Worm (Caenorhabditis elegans) whole organism, L2 larva: Measurements from ENCODE around the gene Y44A6D.1.

Experiments
- C34F6.9 ChIP-seq: fragments of 150-350 bp; optimal IDR thresholded peaks from 2 replicates; lab custom pipeline; 2014; ENCODE audit warnings: missing biosample characterization, missing genetic modification characterization
- F13H6.1 ChIP-seq: sonication (generic microtip); optimal IDR thresholded peaks from 2 replicates; lab custom pipeline; 2016; ENCODE audit warnings: missing genetic modification characterization, missing compliant biosample characterization
- Y55F3AM.14 ChIP-seq: fragments of 200-800 bp; sonication (Bioruptor generic); optimal IDR thresholded peaks from 2 replicates; lab custom pipeline; 2018; ENCODE audit warnings: mild to moderate bottlenecking, missing genetic modification characterization, missing compliant biosample characterization
- ZK546.5 ChIP-seq: sonication (generic microtip); optimal IDR thresholded peaks from 2 replicates; lab custom pipeline; 2017; ENCODE audit warnings: missing biosample characterization, missing genetic modification characterization
- ceh-16 ChIP-seq: fragments of 150-350 bp; optimal IDR thresholded peaks from 2 replicates; lab custom pipeline; 2014; ENCODE audit warnings: missing biosample characterization, missing genetic modification characterization
- ceh-82 ChIP-seq: fragments of 150-350 bp; optimal IDR thresholded peaks from 2 replicates; lab custom pipeline; 2014; ENCODE audit warnings: missing biosample characterization, missing genetic modification characterization
- crh-2 ChIP-seq: sonication (generic microtip); optimal IDR thresholded peaks from 2 replicates; lab custom pipeline; 2017; ENCODE audit warnings: missing biosample characterization, missing genetic modification characterization
- dmd-4 ChIP-seq: sonication (generic microtip); optimal IDR thresholded peaks from 2 replicates; lab custom pipeline; 2017; ENCODE audit warnings: missing biosample characterization, missing genetic modification characterization
- elt-1 ChIP-seq: fragments of 150-350 bp; optimal IDR thresholded peaks from 2 replicates; lab custom pipeline; 2014; ENCODE audit warnings: missing biosample characterization, missing genetic modification characterization
- fos-1 ChIP-seq: fragments of 150-350 bp; optimal IDR thresholded peaks from 2 replicates; lab custom pipeline; 2014; ENCODE audit warnings: missing biosample characterization, missing genetic modification characterization
- gmeb-1 ChIP-seq: fragments of 150-350 bp; optimal IDR thresholded peaks from 2 replicates; lab custom pipeline; 2014; ENCODE audit warnings: missing biosample characterization, missing genetic modification characterization
- lin-11 ChIP-seq: fragments of 150-350 bp; sonication (generic microtip); optimal IDR thresholded peaks from 2 replicates; lab custom pipeline; 2014; ENCODE audit warnings: missing biosample characterization, missing genetic modification characterization, inconsistent platforms, mixed read lengths
- lin-13 ChIP-seq: fragments of 150-350 bp; optimal IDR thresholded peaks from 2 replicates; lab custom pipeline; 2014; ENCODE audit warnings: missing biosample characterization, missing genetic modification reagents, missing genetic modification characterization
- lsy-2 ChIP-seq, 2 experiments: fragments of 150-350 bp in 1 of 2; sonication (generic microtip) in 1 of 2; optimal IDR thresholded peaks; 2 replicates each; lab custom pipeline; 2014 to 2017; ENCODE audit warnings: missing biosample characterization in 2 of 2, missing genetic modification characterization in 2 of 2
- mab-5 ChIP-seq: fragments of 150-350 bp; optimal IDR thresholded peaks from 2 replicates; lab custom pipeline; 2014; ENCODE audit warnings: missing biosample characterization, missing genetic modification characterization
- mdl-1 ChIP-seq, 2 experiments: fragments of 150-350 bp in 1 of 2; sonication (generic microtip) in 1 of 2; optimal IDR thresholded peaks; 2 replicates each; lab custom pipeline; 2017; ENCODE audit warnings: missing biosample characterization in 2 of 2, missing genetic modification characterization in 2 of 2
- nhr-11 ChIP-seq: fragments of 150-350 bp; optimal IDR thresholded peaks from 2 replicates; lab custom pipeline; 2014; ENCODE audit warnings: missing biosample characterization, missing genetic modification characterization
- nhr-12 ChIP-seq: fragments of 150-350 bp; optimal IDR thresholded peaks from 2 replicates; lab custom pipeline; 2014; ENCODE audit warnings: missing biosample characterization, missing genetic modification characterization
- nhr-129 ChIP-seq: fragments of 150-350 bp; optimal IDR thresholded peaks from 2 replicates; lab custom pipeline; 2014; ENCODE audit warnings: missing biosample characterization, missing genetic modification characterization
- nhr-23 ChIP-seq: fragments of 150-350 bp; optimal IDR thresholded peaks from 2 replicates; lab custom pipeline; 2014; ENCODE audit warnings: missing biosample characterization, missing genetic modification reagents, missing genetic modification characterization
- nhr-237 ChIP-seq: fragments of 150-350 bp; optimal IDR thresholded peaks from 2 replicates; lab custom pipeline; 2014; ENCODE audit warnings: missing biosample characterization, missing genetic modification characterization
- nhr-25 ChIP-seq: fragments of 150-350 bp; sonication (generic microtip); optimal IDR thresholded peaks from 3 replicates; lab custom pipeline; 2014; ENCODE audit warnings: missing biosample characterization, missing genetic modification characterization
- nhr-77 ChIP-seq: fragments of 150-350 bp; optimal IDR thresholded peaks from 2 replicates; lab custom pipeline; 2014; ENCODE audit warnings: missing biosample characterization, missing genetic modification characterization
- peb-1 ChIP-seq: fragments of 150-350 bp; optimal IDR thresholded peaks from 2 replicates; lab custom pipeline; 2014; ENCODE audit warnings: missing biosample characterization, missing genetic modification characterization
- skn-1 ChIP-seq: sonication (generic microtip); optimal IDR thresholded peaks from 2 replicates; lab custom pipeline; 2017; ENCODE audit warnings: missing biosample characterization, missing genetic modification characterization
- sma-3 ChIP-seq: sonication (generic microtip); optimal IDR thresholded peaks from 2 replicates; lab custom pipeline; 2016; ENCODE audit warnings: missing genetic modification reagents, missing genetic modification characterization, missing compliant biosample characterization
- sma-9 ChIP-seq, 2 experiments: fragments of 150-350 bp in 1 of 2; sonication (generic microtip) in 1 of 2; optimal IDR thresholded peaks; 2 replicates each; lab custom pipeline; 2014 to 2016; ENCODE audit warnings: missing genetic modification characterization in 2 of 2, mild to moderate bottlenecking in 1 of 2, missing biosample characterization in 1 of 2, missing compliant biosample characterization in 1 of 2, missing genetic modification reagents in 1 of 2, moderate library complexity in 1 of 2
- snpc-4 ChIP-seq: fragments of 150-350 bp; optimal IDR thresholded peaks from 2 replicates; lab custom pipeline; 2014; ENCODE audit warnings: missing biosample characterization, missing genetic modification characterization
- unc-39 ChIP-seq: fragments of 150-350 bp; optimal IDR thresholded peaks from 2 replicates; lab custom pipeline; 2014; ENCODE audit warnings: missing biosample characterization, missing genetic modification characterization
- unc-55 ChIP-seq: fragments of 150-350 bp; sonication (generic microtip); optimal IDR thresholded peaks from 3 replicates; lab custom pipeline; 2014; ENCODE audit warnings: missing biosample characterization, missing genetic modification reagents, missing genetic modification characterization
- unc-62 ChIP-seq: fragments of 150-350 bp; optimal IDR thresholded peaks from 2 replicates; lab custom pipeline; 2014; ENCODE audit warnings: missing biosample characterization, missing genetic modification reagents, missing genetic modification characterization
- ztf-11 ChIP-seq: sonication (generic microtip); optimal IDR thresholded peaks from 2 replicates; lab custom pipeline; 2017; ENCODE audit warnings: missing biosample characterization, missing genetic modification characterization

Y44A6D.1 gene

DNA sequence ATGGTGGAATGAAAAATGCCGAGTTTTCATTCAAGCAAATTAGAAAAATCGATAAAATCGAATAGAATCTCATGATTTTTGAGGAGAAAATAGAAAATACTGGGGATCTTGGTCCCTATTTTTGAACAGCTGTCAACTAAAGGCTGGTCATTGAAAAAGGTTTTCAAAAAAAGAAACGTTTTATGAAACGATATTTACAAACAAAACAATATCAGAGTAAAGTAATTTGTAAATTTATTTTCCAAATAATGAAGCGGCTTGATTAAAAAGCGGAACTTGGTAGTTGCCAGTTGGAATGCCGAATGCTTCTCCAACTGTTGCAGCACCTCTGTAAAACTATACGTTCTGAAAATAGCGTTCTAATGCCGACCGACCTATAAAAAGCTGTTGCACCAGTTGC lies 16.2 kb downstream of the Y44A6D.1 start, which contains the start of gene F38A6.5:
Gene F38A6.5, minus strand, starts transcription at position 101 of the 400 bp plus-strand sequence.
- TF ChIP-seq lin-11 (tag; lab: Kevin White, UChicago) (no peak), lin-13 (GFP tag; lab: Kevin White, UChicago) (no peak), unc-62 (GFP tag; lab: Kevin White, UChicago) (no peak), gmeb-1 (no peak), nhr-11 (no peak), sma-9 (GFP tag; optimal IDR thresholded peaks at IDR 0.05; lab: Kevin White, UChicago) (no peak), sma-9 (tag; optimal IDR thresholded peaks at IDR 0.05; lab: Kevin White, UChicago) (no peak), elt-1 (no peak), C34F6.9 (tag; lab: Kevin White, UChicago) (no peak)

- TF ChIP-seq nhr-23 (tag; lab: Kevin White, UChicago) (no peak), lin-11 (tag; lab: Kevin White, UChicago) (no peak), crh-2 (tag; lab: Kevin White, UChicago) (no peak), nhr-25 (tag; lab: Kevin White, UChicago) (no peak), ceh-16 (tag; lab: Kevin White, UChicago) (no peak), unc-55 (GFP tag; lab: Kevin White, UChicago) (no peak), mab-5 (tag; lab: Kevin White, UChicago) (no peak), nhr-11 (no peak), ceh-82 (tag; lab: Kevin White, UChicago) (no peak), nhr-129 (tag; lab: Kevin White, UChicago) (peak; percentile 27), nhr-12 (tag; lab: Kevin White, UChicago) (no peak), unc-62 (GFP tag; lab: Kevin White, UChicago) (no peak), unc-39 (tag; lab: Kevin White, UChicago) (no peak), C34F6.9 (tag; lab: Kevin White, UChicago) (peak; percentile 2), F13H6.1 (tag; lab: Kevin White, UChicago) (no peak), mdl-1 (tag; optimal IDR thresholded peaks at IDR 0.05; lab: Kevin White, UChicago) (no peak), nhr-237 (tag; lab: Kevin White, UChicago) (no peak), snpc-4 (tag; lab: Kevin White, UChicago) (no peak), gmeb-1 (no peak), dmd-4 (tag; lab: Kevin White, UChicago) (no peak), lsy-2 (tag; optimal IDR thresholded peaks at IDR 0.05; lab: Kevin White, UChicago) (peak in 1 of 2 experiments; percentile 2), ztf-11 (tag; lab: Kevin White, UChicago) (no peak)
These were observed 18.1 kb downstream of the Y44A6D.1 start for ce11 chrV:20771702-20772101.

DNA sequence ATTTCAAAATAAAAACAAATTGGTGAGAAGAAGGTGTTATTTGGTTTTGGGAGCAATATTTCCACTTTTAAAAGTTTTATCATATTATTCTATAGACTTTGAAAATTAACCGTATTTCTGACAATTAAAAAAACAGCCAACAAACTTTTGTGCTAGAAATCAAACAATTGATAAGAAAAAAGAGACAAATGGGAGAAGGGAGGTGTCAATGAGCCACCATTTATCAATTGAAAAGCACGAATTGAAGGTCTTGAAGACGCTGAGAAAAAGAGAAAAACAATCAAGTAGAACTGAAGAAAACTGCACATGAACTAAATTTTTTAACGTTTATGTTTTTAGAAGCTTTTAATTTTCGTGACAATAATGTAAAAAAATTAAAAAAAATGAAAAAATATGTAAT lies 19.0 kb downstream of the Y44A6D.1 start:
- TF ChIP-seq dmd-4 (tag; lab: Kevin White, UChicago) (no peak), fos-1 (tag; lab: Kevin White, UChicago) (peak; percentile 85)

DNA sequence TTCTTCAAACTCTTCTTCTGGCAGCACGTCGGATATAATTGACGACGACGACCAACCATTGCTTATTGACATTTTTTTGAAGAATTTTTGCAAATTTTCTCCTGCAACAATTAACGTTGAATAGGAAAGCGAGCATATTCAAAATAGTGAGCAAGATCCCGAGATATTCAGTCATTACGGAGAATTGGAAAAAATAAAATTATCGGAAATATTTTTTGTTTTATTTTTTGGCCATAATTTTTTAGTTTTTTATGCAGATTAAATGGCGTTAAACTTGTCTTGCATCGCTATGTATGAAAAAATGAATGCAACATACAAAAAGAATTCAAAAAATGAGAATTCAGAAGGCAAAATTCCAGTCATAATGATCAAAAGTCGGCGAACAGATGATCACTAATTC lies 19.8 kb downstream of the Y44A6D.1 start, which contains the start of gene elp-1:
Gene elp-1, minus strand, starts transcription at position 101 of the 400 bp plus-strand sequence.
- no peak for TF ChIP-seq mdl-1 (tag; optimal IDR thresholded peaks at IDR 0.05; lab: Kevin White, UChicago)
- no peak for TF ChIP-seq C34F6.9 (tag; lab: Kevin White, UChicago)
- TF ChIP-seq skn-1 (tag; lab: Kevin White, UChicago) = no peak
- TF ChIP-seq mab-5 (tag; lab: Kevin White, UChicago) = no peak
- TF ChIP-seq sma-3 (GFP tag; lab: Kevin White, UChicago) = no peak
- TF ChIP-seq, all 48 proteins: peak for 0

ce11 chrV:20763192-20763591 lies 26.6 kb downstream of the Y44A6D.1 start:
- TF ChIP-seq nhr-77 (no peak), nhr-237 (tag; lab: Kevin White, UChicago) (no peak), gmeb-1 (no peak), sma-9 (GFP tag; optimal IDR thresholded peaks at IDR 0.05; lab: Kevin White, UChicago) (peak; percentile 31), sma-9 (tag; optimal IDR thresholded peaks at IDR 0.05; lab: Kevin White, UChicago) (no peak), skn-1 (tag; lab: Kevin White, UChicago) (no peak), nhr-129 (tag; lab: Kevin White, UChicago) (peak; percentile 67), ZK546.5 (tag; lab: Kevin White, UChicago) (no peak), F13H6.1 (tag; lab: Kevin White, UChicago) (peak; percentile 75)

DNA sequence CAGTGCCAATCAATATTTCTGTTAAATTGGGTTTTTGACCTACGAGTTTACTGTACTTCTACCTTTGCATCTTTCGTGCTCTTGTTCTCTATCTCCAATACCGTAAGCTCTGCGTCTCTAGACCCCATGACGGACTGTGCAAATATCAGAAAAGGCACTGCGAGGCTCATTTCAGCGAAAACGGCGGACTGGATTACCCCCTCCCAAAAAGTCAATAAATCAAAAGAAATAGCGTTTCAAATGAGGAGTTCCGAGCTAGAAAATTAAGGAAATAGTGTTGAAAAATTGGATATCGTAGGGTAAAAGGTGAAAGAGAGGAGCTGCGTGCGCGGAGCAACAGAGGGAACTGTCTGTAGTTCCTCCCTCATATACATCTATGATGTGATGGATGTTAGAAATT lies 28.1 kb downstream of the Y44A6D.1 start:
- TF ChIP-seq sma-9 (GFP tag; optimal IDR thresholded peaks at IDR 0.05; lab: Kevin White, UChicago) = peak; percentile 17
- no peak for TF ChIP-seq sma-9 (tag; optimal IDR thresholded peaks at IDR 0.05; lab: Kevin White, UChicago)
- TF ChIP-seq peb-1 (tag; lab: Kevin White, UChicago) = no peak
- TF ChIP-seq nhr-129 (tag; lab: Kevin White, UChicago) = peak; percentile 50
- TF ChIP-seq Y55F3AM.14 (GFP tag; lab: Kevin White, UChicago) = no peak
- TF ChIP-seq unc-62 (GFP tag; lab: Kevin White, UChicago) = no peak
- TF ChIP-seq F13H6.1 (tag; lab: Kevin White, UChicago) = peak; percentile 75
